Worm (Caenorhabditis elegans): ENCODE measurements around the gene srh-193.
"Not testable (repeated sequence)": the region's sequence is repeated elsewhere in the genome, so short reads cannot be mapped to it uniquely, and the experiment has no call there.

- TF ChIP-seq nhr-237 (tag; optimal IDR thresholded peaks at IDR 0.05); fos-1 (tag; optimal IDR thresholded peaks at IDR 0.05); unc-62 (GFP tag; optimal IDR thresholded peaks at IDR 0.05); lsy-2 (tag; optimal IDR thresholded peaks at IDR 0.05); nhr-6 (tag; optimal IDR thresholded peaks at IDR 0.05); dmd-4 (tag; optimal IDR thresholded peaks at IDR 0.05); skn-1 (tag; optimal IDR thresholded peaks at IDR 0.05); ceh-82 (tag; optimal IDR thresholded peaks at IDR 0.05); ztf-4 (tag; optimal IDR thresholded peaks at IDR 0.05); blmp-1 (tag; optimal IDR thresholded peaks at IDR 0.05; ENCODE audit: insufficient read depth); nhr-12 (tag; optimal IDR thresholded peaks at IDR 0.05); F13H6.1 (tag; optimal IDR thresholded peaks at IDR 0.05); lin-39 (tag; optimal IDR thresholded peaks at IDR 0.05); unc-55 (GFP tag; optimal IDR thresholded peaks at IDR 0.05): not testable (repeated sequence)
Observed at ce11 chrV:4271258-4271657, 18.7 kb downstream of the srh-193 start, which contains the start of gene srt-38.
